Worm (Caenorhabditis elegans): ENCODE results near the gene Y54G2A.12.

Gene Y54G2A.12

DNA sequence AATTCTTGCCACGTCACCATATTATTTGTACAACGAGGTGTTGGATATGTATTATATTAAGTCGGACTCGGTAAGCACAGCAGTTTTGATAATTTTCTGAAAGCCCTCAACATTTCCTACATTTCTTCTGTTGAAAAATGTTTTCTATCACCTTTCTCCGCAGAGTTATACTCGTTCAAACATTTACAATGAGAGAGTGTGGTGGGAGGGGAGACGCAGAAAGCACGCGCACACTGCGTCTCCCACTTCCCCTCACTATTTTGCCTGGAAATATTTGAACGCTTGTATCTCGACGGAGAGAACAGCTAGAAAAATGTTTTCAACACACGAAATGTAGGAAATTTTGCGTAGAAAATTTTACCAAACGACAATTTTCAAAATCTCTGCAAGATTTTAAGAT, 18.5 kb downstream of the Y54G2A.12 start:
- TF ChIP-seq snpc-1.2 (GFP tag; IDR thresholded peaks at IDR 0.05) (peak; percentile 35; the same call in 1 of the 2 replicates), aha-1 (tag) (peak; percentile 73), pha-4 (GFP tag; IDR thresholded peaks at IDR 0.05) (0 out of 2 replicates have a peak, but pooled peaks have one; percentile 41), pha-4 (tag; optimal IDR thresholded peaks at IDR 0.05) (no peak), duxl-1 (tag; optimal IDR thresholded peaks at IDR 0.05; ENCODE audit: poor library complexity) (no peak), saeg-2 (GFP tag; IDR thresholded peaks at IDR 0.05) (no peak)

DNA sequence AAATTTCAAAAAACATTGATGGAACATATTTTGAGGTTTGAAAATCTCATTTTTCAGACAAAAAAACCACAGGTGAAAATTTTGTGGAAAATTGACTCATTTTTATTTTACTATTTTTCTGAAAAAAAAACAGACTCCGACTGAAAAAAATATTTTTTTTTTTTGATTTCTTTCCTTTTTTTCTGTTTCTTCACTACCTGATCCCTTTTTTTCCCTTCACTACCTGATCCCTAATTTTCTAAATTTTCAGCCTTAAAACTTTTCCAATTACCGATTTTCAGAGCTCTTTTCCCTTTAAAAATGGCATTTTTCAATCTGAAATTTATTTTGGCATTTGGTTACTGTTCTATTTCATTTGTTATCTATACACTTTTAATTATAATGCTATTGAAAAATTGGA, 20.3 kb downstream of the Y54G2A.12 start, which contains the start of gene Y54G2A.77:
TSS of gene Y54G2A.77 (plus strand) at position 301 of the 400 bp plus-strand sequence.
- TF ChIP-seq attf-4 (tag; optimal IDR thresholded peaks at IDR 0.05) (no peak), snpc-1.2 (GFP tag; IDR thresholded peaks at IDR 0.05) (no peak), Y48G9A.11 (GFP tag; IDR thresholded peaks at IDR 0.05) (no peak), lin-38 (GFP tag; IDR thresholded peaks at IDR 0.05) (no peak), unc-130 (GFP tag; optimal IDR thresholded peaks at IDR 0.05) (no peak)

DNA sequence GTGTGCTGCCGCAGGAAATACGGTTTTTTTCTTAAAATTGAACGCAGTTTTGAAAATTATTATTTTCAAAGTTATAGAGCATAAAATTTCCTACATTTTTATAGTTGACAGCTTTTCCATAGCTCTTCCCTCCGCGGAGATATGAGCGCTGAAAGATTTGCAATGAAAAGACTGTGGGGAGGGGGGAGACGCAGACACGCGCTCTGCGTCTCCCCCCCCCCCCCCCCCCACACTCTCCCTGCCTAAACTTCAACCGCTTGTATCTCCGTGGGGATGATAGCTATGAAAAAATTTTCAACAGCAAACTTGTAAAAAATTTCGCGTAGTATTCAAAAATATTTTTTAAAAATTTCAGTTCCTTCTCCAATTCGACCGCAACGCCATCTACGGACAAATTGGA, 21.2 kb downstream of the Y54G2A.12 start:
- TF ChIP-seq set-16 (GFP tag; IDR thresholded peaks at IDR 0.05): peak; percentile 63
- no peak for TF ChIP-seq nhr-111 (GFP tag; optimal IDR thresholded peaks at IDR 0.05)
- no peak for TF ChIP-seq F37D6.2 (tag; optimal IDR thresholded peaks at IDR 0.05)
- TF ChIP-seq T20F7.1 (GFP tag; optimal IDR thresholded peaks at IDR 0.05): no peak

DNA sequence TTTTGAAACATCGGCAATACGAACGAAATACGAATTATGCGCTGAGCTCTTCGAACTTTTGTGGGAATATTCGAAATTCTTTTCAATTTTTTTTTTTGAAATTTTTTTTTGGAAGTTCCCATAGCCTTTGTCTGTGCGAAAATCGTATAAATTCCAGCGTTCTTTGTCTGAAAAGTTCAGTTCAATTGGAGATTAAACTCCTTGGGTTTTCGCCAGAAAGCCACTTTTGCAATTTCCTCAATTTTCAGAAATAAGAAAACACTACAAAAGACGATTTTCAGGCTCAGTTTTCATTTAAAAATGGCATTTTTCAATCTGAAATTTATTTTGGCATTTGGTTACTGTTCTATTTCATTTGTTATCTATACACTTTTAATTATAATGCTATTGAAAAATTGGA, 23.5 kb downstream of the Y54G2A.12 start, which contains the start of gene Y54G2A.38:
TSS of gene Y54G2A.38 (plus strand) at position 301 of the 400 bp plus-strand sequence.
- no peak for TF ChIP-seq dmd-6 (GFP tag; IDR thresholded peaks at IDR 0.05)
- TF ChIP-seq lin-38 (GFP tag; IDR thresholded peaks at IDR 0.05): no peak
- no peak for TF ChIP-seq pha-4 (GFP tag; IDR thresholded peaks at IDR 0.05)
- no peak for TF ChIP-seq pha-4 (tag; optimal IDR thresholded peaks at IDR 0.05)
- no peak for TF ChIP-seq pqm-1 (tag; optimal IDR thresholded peaks at IDR 0.05)
- no peak for TF ChIP-seq ceh-82 (tag; optimal IDR thresholded peaks at IDR 0.05)
- TF ChIP-seq zag-1 (tag; optimal IDR thresholded peaks at IDR 0.05): no peak
- no peak for TF ChIP-seq F26F4.8 (GFP tag; conservative IDR thresholded peaks at IDR 0.05)
- no peak for TF ChIP-seq lir-3 (tag; optimal IDR thresholded peaks at IDR 0.05)
- no peak for TF ChIP-seq nhr-10 (tag; optimal IDR thresholded peaks at IDR 0.05)
- TF ChIP-seq dpl-1 (GFP tag; optimal IDR thresholded peaks at IDR 0.05): no peak
- no peak for TF ChIP-seq nhr-11 (tag; optimal IDR thresholded peaks at IDR 0.05)
- no peak for TF ChIP-seq Y75B8A.6 (GFP tag; IDR thresholded peaks at IDR 0.05)
- TF ChIP-seq hmg-1.1 (GFP tag; IDR thresholded peaks at IDR 0.05): no peak
- TF ChIP-seq Y48G9A.11 (GFP tag; IDR thresholded peaks at IDR 0.05): no peak
- no peak for TF ChIP-seq aha-1 (tag)
- TF ChIP-seq egl-43 (GFP tag; IDR thresholded peaks at IDR 0.05): no peak
- no peak for TF ChIP-seq dve-1 (tag; optimal IDR thresholded peaks at IDR 0.05; ENCODE audit: insufficient read depth)
- TF ChIP-seq nhr-237 (tag; optimal IDR thresholded peaks at IDR 0.05): no peak
- no peak for TF ChIP-seq jun-1 (tag; optimal IDR thresholded peaks at IDR 0.05)

DNA sequence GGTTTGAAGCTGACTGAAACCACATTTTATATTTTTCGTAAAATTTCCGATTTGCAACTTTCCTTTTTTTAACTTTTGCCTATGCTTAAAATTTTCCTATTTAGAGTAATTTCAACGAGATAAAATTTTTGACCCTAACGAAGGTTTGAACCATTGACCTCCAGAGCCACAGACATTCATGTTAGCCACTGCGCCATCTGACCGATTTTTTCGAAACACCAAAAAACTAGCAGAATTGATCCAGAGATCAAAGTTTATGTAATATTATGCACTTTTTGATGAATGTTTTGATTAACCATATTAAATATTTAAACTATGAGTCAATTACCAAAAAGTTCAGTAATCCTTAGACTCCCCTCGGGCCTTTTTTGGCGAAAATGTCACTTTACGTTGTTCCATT, 24.6 kb downstream of the Y54G2A.12 start:
- TF ChIP-seq cey-2 (tag; optimal IDR thresholded peaks at IDR 0.05; ENCODE audit: borderline replicate concordance, insufficient read depth) (no peak), rbr-2 (tag; optimal IDR thresholded peaks at IDR 0.05) (no peak), ceh-28 (tag; optimal IDR thresholded peaks at IDR 0.05) (no peak), ama-1 (optimal IDR thresholded peaks at IDR 0.05) (no peak), unc-62 (GFP tag; optimal IDR thresholded peaks at IDR 0.05 in 1 of 2) (peak in 1 of 2 experiments; percentile 66), unc-62 (tag; optimal IDR thresholded peaks at IDR 0.05) (no peak), aha-1 (tag) (peak; percentile 59)
